Fruit fly (Drosophila melanogaster) whole organism, embryonic: ENCODE data around the gene CG44362.

Experiments used
- B-H1 ChIP-seq: fragments of 200-800 bp; sonication (Bioruptor generic); IDR thresholded peaks from 3 replicates; pipeline ENCODE4 v1.3.6; 2022; ENCODE audit warnings: missing biosample characterization, missing genetic modification characterization
- CG10462 ChIP-seq: fragments of 200-800 bp; sonication (Bioruptor generic); optimal IDR thresholded peaks from 2 replicates; lab custom pipeline; 2016; ENCODE audit warnings: missing biosample characterization, missing genetic modification characterization
- CG11560 ChIP-seq: fragments of 200-800 bp; sonication (Bioruptor generic); IDR thresholded peaks from 3 replicates; pipeline ENCODE4 v1.3.6; 2022; ENCODE audit warnings: missing biosample characterization, missing genetic modification characterization
- CG11723 ChIP-seq: fragments of 200-800 bp; sonication (Bioruptor generic); optimal IDR thresholded peaks from 2 replicates; lab custom pipeline; 2017; ENCODE audit warnings: missing biosample characterization, mild to moderate bottlenecking, missing genetic modification characterization
- CG12391 ChIP-seq: fragments of 200-800 bp; sonication (Bioruptor generic); optimal IDR thresholded peaks from 3 replicates; lab custom pipeline; 2018; ENCODE audit warnings: missing biosample characterization, mild to moderate bottlenecking, missing genetic modification characterization, moderate library complexity
- CG13894 ChIP-seq: fragments of 200-800 bp; sonication (Bioruptor generic); optimal IDR thresholded peaks from 3 replicates; lab custom pipeline; 2018; ENCODE audit warnings: missing biosample characterization, mild to moderate bottlenecking, missing genetic modification characterization, moderate library complexity
- CG16779 ChIP-seq: fragments of 200-800 bp; sonication (Bioruptor generic); IDR thresholded peaks from 2 replicates; pipeline ENCODE4 v1.3.6; 2022; ENCODE audit warnings: missing biosample characterization, missing genetic modification characterization
- CG17328 ChIP-seq: fragments of 200-800 bp; sonication (Bioruptor generic); IDR thresholded peaks from 2 replicates; pipeline ENCODE4 v1.3.6; 2022; ENCODE audit warnings: missing biosample characterization, missing genetic modification characterization
- CG17829 ChIP-seq: fragments of 200-800 bp; optimal IDR thresholded peaks from 2 replicates; lab custom pipeline; 2019; ENCODE audit warnings: missing biosample characterization, mild to moderate bottlenecking, missing genetic modification characterization, moderate library complexity
- CG1832 ChIP-seq: fragments of 200-800 bp; sonication (Bioruptor generic); optimal IDR thresholded peaks from 2 replicates; lab custom pipeline; 2017; ENCODE audit warnings: missing biosample characterization, mild to moderate bottlenecking, missing genetic modification characterization, inconsistent platforms
- CG4617 ChIP-seq: fragments of 200-800 bp; sonication (Bioruptor generic); optimal IDR thresholded peaks from 3 replicates; lab custom pipeline; 2016; ENCODE audit warnings: missing biosample characterization, missing genetic modification characterization, borderline replicate concordance
- CG4707 ChIP-seq: fragments of 200-800 bp; sonication (Bioruptor generic); optimal IDR thresholded peaks from 2 replicates; lab custom pipeline; 2018; ENCODE audit warnings: missing biosample characterization, mild to moderate bottlenecking, missing genetic modification characterization, moderate library complexity
- CG4820 ChIP-seq: fragments of 200-800 bp; sonication (Bioruptor generic); optimal IDR thresholded peaks from 3 replicates; lab custom pipeline; 2016; ENCODE audit warnings: missing biosample characterization, missing genetic modification characterization
- CG7839 ChIP-seq: fragments of 200-800 bp; sonication (Bioruptor generic); optimal IDR thresholded peaks from 3 replicates; lab custom pipeline; 2018; ENCODE audit warnings: missing biosample characterization, mild to moderate bottlenecking, missing genetic modification characterization, moderate library complexity
- CG8281 ChIP-seq: fragments of 200-800 bp; sonication (Bioruptor generic); optimal IDR thresholded peaks from 2 replicates; lab custom pipeline; 2018; ENCODE audit warnings: missing biosample characterization, mild to moderate bottlenecking, missing genetic modification characterization, moderate library complexity
- D ChIP-seq, 2 experiments: fragments of 200-800 bp in 1 of 2; fragments of >200 bp in 1 of 2; sonication (Bioruptor generic) in 1 of 2; optimal IDR thresholded peaks; 2 replicates in 1 of 2; 3 replicates in 1 of 2; lab custom pipeline; 2017; ENCODE audit warnings: mild to moderate bottlenecking in 1 of 2, missing biosample characterization in 1 of 2, missing genetic modification characterization in 1 of 2, missing genetic modification reagents in 1 of 2
- Dek ChIP-seq: fragments of 200-800 bp; sonication (Bioruptor generic); optimal IDR thresholded peaks from 3 replicates; lab custom pipeline; 2019; ENCODE audit warnings: missing biosample characterization, mild to moderate bottlenecking, missing genetic modification characterization, moderate library complexity
- Dfd ChIP-seq, 2 experiments: fragments of >200 bp; optimal IDR thresholded peaks; 2 replicates each; lab custom pipeline; 2017; ENCODE audit warnings: missing biosample characterization in 2 of 2, missing genetic modification characterization in 2 of 2
- H15 ChIP-seq: fragments of 200-800 bp; sonication (Bioruptor generic); IDR thresholded peaks from 3 replicates; pipeline ENCODE4 v1.3.6; 2022; ENCODE audit warnings: missing biosample characterization, missing genetic modification characterization
- Lhr ChIP-seq: fragments of 200-800 bp; sonication (Bioruptor generic); optimal IDR thresholded peaks from 3 replicates; lab custom pipeline; 2017; ENCODE audit warnings: mild to moderate bottlenecking, missing biosample characterization, missing genetic modification reagents, missing genetic modification characterization
- Mad ChIP-seq: fragments of 200-800 bp; sonication (Bioruptor generic); optimal IDR thresholded peaks from 2 replicates; lab custom pipeline; 2016; ENCODE audit warnings: missing biosample characterization, missing genetic modification characterization
- Nf-YA ChIP-seq: fragments of 200-800 bp; sonication (Bioruptor generic); IDR thresholded peaks from 2 replicates; pipeline ENCODE4 v1.3.6; 2022; ENCODE audit warnings: missing biosample characterization, missing genetic modification characterization
- Rx ChIP-seq: fragments of 200-800 bp; sonication (Bioruptor generic); IDR thresholded peaks from 2 replicates; pipeline ENCODE4 v1.3.6; 2022; ENCODE audit warnings: missing biosample characterization, missing genetic modification characterization
- Six4 ChIP-seq: fragments of 200-800 bp; sonication (Bioruptor generic); optimal IDR thresholded peaks from 2 replicates; lab custom pipeline; 2016; ENCODE audit warnings: missing biosample characterization, missing genetic modification characterization
- Sox102F ChIP-seq: fragments of 200-800 bp; sonication (Bioruptor generic); optimal IDR thresholded peaks from 2 replicates; lab custom pipeline; 2018; ENCODE audit warnings: missing biosample characterization, mild to moderate bottlenecking, missing genetic modification characterization, moderate library complexity
- Stat92E ChIP-seq, 3 experiments: fragments of >200 bp in 2 of 3; fragments of 200-800 bp in 1 of 3; sonication (Bioruptor generic) in 1 of 3; optimal IDR thresholded peaks; 2 replicates each; lab custom pipeline; 2017 to 2019; ENCODE audit warnings: missing biosample characterization in 3 of 3, missing genetic modification characterization in 3 of 3, mild to moderate bottlenecking in 1 of 3, moderate library complexity in 1 of 3
- Trl ChIP-seq, 3 experiments: fragments of >200 bp in 2 of 3; fragments of 200-800 bp in 1 of 3; sonication (Bioruptor generic) in 1 of 3; optimal IDR thresholded peaks; 2 replicates in 1 of 3; 3 replicates in 2 of 3; lab custom pipeline; 2016 to 2017; ENCODE audit warnings: missing biosample characterization in 1 of 3, missing genetic modification characterization in 1 of 3
- chn ChIP-seq: fragments of 200-800 bp; sonication (Bioruptor generic); optimal IDR thresholded peaks from 2 replicates; lab custom pipeline; 2016; ENCODE audit warnings: missing biosample characterization, missing genetic modification characterization
- ci ChIP-seq: fragments of 200-800 bp; sonication (Bioruptor generic); IDR thresholded peaks from 3 replicates; pipeline ENCODE4 v1.3.6; 2022; ENCODE audit warnings: missing biosample characterization, missing genetic modification characterization
- dmrt11E ChIP-seq: fragments of 200-800 bp; sonication (Bioruptor generic); optimal IDR thresholded peaks from 3 replicates; lab custom pipeline; 2018; ENCODE audit warnings: missing biosample characterization, mild to moderate bottlenecking, missing genetic modification characterization, moderate library complexity
- dpn ChIP-seq, 2 experiments: fragments of 200-800 bp; sonication (Bioruptor generic); optimal IDR thresholded peaks; 3 replicates each; lab custom pipeline; 2016; ENCODE audit warnings: missing biosample characterization in 2 of 2, missing genetic modification characterization in 2 of 2
- ems ChIP-seq: fragments of 200-800 bp; sonication (Bioruptor generic); optimal IDR thresholded peaks from 3 replicates; lab custom pipeline; 2016; ENCODE audit warnings: missing biosample characterization, missing genetic modification characterization
- en ChIP-seq: fragments of 200-800 bp; sonication (Bioruptor generic); optimal IDR thresholded peaks from 2 replicates; lab custom pipeline; 2016; ENCODE audit warnings: missing biosample characterization, missing genetic modification characterization
- gem ChIP-seq: fragments of 200-800 bp; sonication (Bioruptor generic); optimal IDR thresholded peaks from 2 replicates; lab custom pipeline; 2019; ENCODE audit warnings: missing biosample characterization, mild to moderate bottlenecking, missing genetic modification characterization, moderate library complexity
- gfzf ChIP-seq: fragments of 200-800 bp; sonication (Bioruptor generic); optimal IDR thresholded peaks from 2 replicates; lab custom pipeline; 2016; ENCODE audit warnings: missing biosample characterization, mild to moderate bottlenecking, missing genetic modification characterization, moderate library complexity
- gsb-n ChIP-seq: fragments of 200-800 bp; sonication (Bioruptor generic); optimal IDR thresholded peaks from 3 replicates; lab custom pipeline; 2018; ENCODE audit warnings: missing biosample characterization, mild to moderate bottlenecking, missing genetic modification characterization
- hkb ChIP-seq, 2 experiments: fragments of 200-800 bp in 1 of 2; fragments of >200 bp in 1 of 2; sonication (Bioruptor generic) in 1 of 2; IDR thresholded peaks in 1 of 2; optimal IDR thresholded peaks in 1 of 2; 2 replicates each; pipeline versions ENCODE4 v1.3.6 to Lab custom; 2017 to 2022; ENCODE audit warnings: missing biosample characterization in 1 of 2, missing genetic modification characterization in 1 of 2
- jing ChIP-seq: fragments of 200-800 bp; sonication (Bioruptor generic); optimal IDR thresholded peaks from 2 replicates; lab custom pipeline; 2018; ENCODE audit warnings: missing biosample characterization, mild to moderate bottlenecking, missing genetic modification characterization
- lmd ChIP-seq: fragments of 200-800 bp; sonication (Bioruptor generic); IDR thresholded peaks from 2 replicates; pipeline ENCODE4 v1.3.6; 2022; ENCODE audit warnings: missing biosample characterization, missing genetic modification characterization
- luna ChIP-seq: fragments of 200-800 bp; sonication (Bioruptor generic); optimal IDR thresholded peaks from 2 replicates; lab custom pipeline; 2016; ENCODE audit warnings: missing biosample characterization, missing genetic modification characterization
- mam ChIP-seq: fragments of 200-800 bp; sonication (Bioruptor generic); optimal IDR thresholded peaks from 3 replicates; lab custom pipeline; 2016; ENCODE audit warnings: missing biosample characterization, missing genetic modification characterization
- pan ChIP-seq, 4 experiments: fragments of >200 bp in 3 of 4; fragments of 200-800 bp in 1 of 4; sonication (Bioruptor generic) in 1 of 4; optimal IDR thresholded peaks in 3 of 4; IDR thresholded peaks in 1 of 4; 2 replicates each; pipeline versions ENCODE4 v1.3.6 to Lab custom; 2017 to 2022; ENCODE audit warnings: missing biosample characterization in 2 of 4, missing genetic modification characterization in 2 of 4, mixed read lengths in 1 of 4
- phol ChIP-seq: fragments of 200-800 bp; sonication (Bioruptor generic); optimal IDR thresholded peaks from 3 replicates; lab custom pipeline; 2018; ENCODE audit warnings: missing biosample characterization, mild to moderate bottlenecking, missing genetic modification characterization, moderate library complexity
- pnt ChIP-seq: fragments of 200-800 bp; sonication (Bioruptor generic); optimal IDR thresholded peaks from 3 replicates; lab custom pipeline; 2016; ENCODE audit warnings: missing biosample characterization, missing genetic modification characterization
- scrt ChIP-seq: fragments of 200-800 bp; sonication (Bioruptor generic); optimal IDR thresholded peaks from 2 replicates; lab custom pipeline; 2018; ENCODE audit warnings: missing biosample characterization, mild to moderate bottlenecking, missing genetic modification characterization, moderate library complexity
- slp2 ChIP-seq: fragments of 200-800 bp; sonication (Bioruptor generic); optimal IDR thresholded peaks from 2 replicates; lab custom pipeline; 2016; ENCODE audit warnings: missing biosample characterization, missing genetic modification characterization
- tio ChIP-seq: fragments of 200-800 bp; sonication (Bioruptor generic); optimal IDR thresholded peaks from 2 replicates; lab custom pipeline; 2017; ENCODE audit warnings: missing biosample characterization, missing genetic modification characterization, inconsistent platforms

CG44362 gene

DNA sequence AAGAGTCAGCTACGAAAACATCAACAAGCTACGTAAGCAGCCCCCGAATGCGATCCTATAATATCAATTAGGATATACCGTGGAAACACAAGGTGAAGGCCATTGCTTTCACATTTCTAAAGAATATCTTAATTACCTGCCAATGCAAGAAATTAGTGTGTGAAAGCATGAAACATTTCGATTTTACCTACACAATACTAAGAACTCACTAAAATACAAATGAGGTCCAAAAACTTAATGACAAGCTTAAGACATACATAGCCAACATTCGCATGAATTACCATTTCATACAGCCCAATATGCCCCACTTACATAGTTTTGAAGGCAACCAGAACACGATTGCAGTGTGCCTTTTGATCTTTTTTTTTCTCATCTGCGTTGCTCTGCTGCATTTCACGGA lies 32.4 kb downstream of the CG44362 start (continued):
- TF ChIP-seq hkb (optimal IDR thresholded peaks at IDR 0.05; lab: Kevin White, UChicago) (no peak), hkb (GFP tag; IDR thresholded peaks at IDR 0.05; lab: Robert Waterston, UW) (no peak), CG16779 (GFP tag; lab: Robert Waterston, UW) (no peak), CG11723 (peak; percentile 0), Stat92E (GFP tag; optimal IDR thresholded peaks at IDR 0.05; lab: Kevin White, UChicago) (no peak), lmd (peak; percentile 32; the same call in 1 of the 2 replicates), Lhr (peak; percentile 1), CG7839 (tag; lab: Kevin White, UChicago) (peak; percentile 22), Mad (GFP tag; lab: Kevin White, UChicago) (no peak), D (optimal IDR thresholded peaks at IDR 0.05; lab: Kevin White, UChicago) (no peak), D (GFP tag; optimal IDR thresholded peaks at IDR 0.05; lab: Kevin White, UChicago) (peak; percentile 32), Dek (tag; lab: Kevin White, UChicago) (no peak), pan (optimal IDR thresholded peaks at IDR 0.05; lab: Kevin White, UChicago) (no peak), pan (GFP tag; optimal IDR thresholded peaks at IDR 0.05 in 1 of 2, IDR thresholded peaks at IDR 0.05 in 1 of 2) (peak in 1 of 2 experiments; percentile 23), mam (GFP tag; lab: Kevin White, UChicago) (no peak), dpn (GFP tag; optimal IDR thresholded peaks at IDR 0.05; lab: Kevin White, UChicago) (peak in 1 of 2 experiments; percentile 56), ci (GFP tag; lab: Robert Waterston, UW) (no peak), CG8281 (no peak), Dfd (GFP tag; optimal IDR thresholded peaks at IDR 0.05; lab: Kevin White, UChicago) (no peak), chn (peak; percentile 54), gem (peak; percentile 63), CG11560 (tag; lab: Robert Waterston, UW) (no peak), Six4 (peak; percentile 14), H15 (GFP tag; lab: Robert Waterston, UW) (peak; percentile 28; the same call in 1 of the 3 replicates), dmrt11E (tag; lab: Kevin White, UChicago) (peak; percentile 59), scrt (GFP tag; lab: Kevin White, UChicago) (no peak), pnt (GFP tag; lab: Kevin White, UChicago) (peak; percentile 27), jing (GFP tag; lab: Kevin White, UChicago) (no peak), CG10462 (peak; percentile 15), slp2 (GFP tag; lab: Kevin White, UChicago) (no peak), CG17328 (GFP tag; lab: Robert Waterston, UW) (0 out of 2 replicates have a peak, but pooled peaks have one; percentile 18), CG12391 (tag; lab: Kevin White, UChicago) (peak; percentile 42), tio (GFP tag; lab: Kevin White, UChicago) (peak; percentile 3), en (GFP tag; lab: Kevin White, UChicago) (peak; percentile 6)

DNA sequence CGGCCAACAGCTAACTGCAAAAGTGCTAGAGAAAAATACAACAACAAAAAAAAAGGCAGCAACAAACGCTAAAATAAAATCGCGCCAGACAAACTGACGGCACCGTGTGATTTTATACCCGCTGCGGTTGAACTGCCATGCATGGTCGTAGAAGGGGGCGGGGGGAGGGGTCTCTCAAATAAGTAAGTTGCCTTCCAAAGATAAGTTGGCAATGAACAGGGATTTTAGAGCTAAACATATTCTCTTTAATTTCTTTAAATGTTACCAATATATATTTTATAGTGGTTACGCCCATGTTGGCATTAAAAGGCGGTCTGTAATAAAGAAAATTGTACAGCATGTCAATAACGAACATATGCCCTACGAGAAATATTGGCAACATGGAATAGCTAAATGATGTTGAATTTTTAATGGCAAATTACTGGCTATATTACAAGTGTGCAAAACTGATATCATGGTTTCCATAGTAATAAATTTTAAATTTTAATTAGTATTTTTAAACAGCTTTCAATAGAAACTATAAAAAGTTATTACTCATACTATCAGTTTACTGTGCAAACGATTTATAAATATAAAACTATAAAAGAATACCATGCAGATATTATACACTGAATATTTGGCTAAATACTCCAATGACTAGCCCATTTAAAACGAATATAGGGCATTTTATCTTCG lies 34.0 kb downstream of the CG44362 start:
- TF ChIP-seq Trl (optimal IDR thresholded peaks at IDR 0.05; lab: Kevin White, UChicago) = no peak
- peak; percentile 58 for TF ChIP-seq Trl (GFP tag; optimal IDR thresholded peaks at IDR 0.05; lab: Kevin White, UChicago)
- TF ChIP-seq Nf-YA = no peak
- peak; percentile 34 for TF ChIP-seq CG4707 (GFP tag; lab: Kevin White, UChicago)
- no peak for TF ChIP-seq CG13894 (tag; lab: Kevin White, UChicago)
- TF ChIP-seq CG11723 = peak; percentile 65
- peak; percentile 18 for TF ChIP-seq CG4617
- TF ChIP-seq Rx (GFP tag; lab: Robert Waterston, UW) = peak; percentile 54; the same call in 1 of the 2 replicates
- peak; percentile 38 for TF ChIP-seq CG17829
- TF ChIP-seq phol (tag; lab: Kevin White, UChicago) = peak; percentile 59
- TF ChIP-seq gfzf (GFP tag; lab: Kevin White, UChicago) = no peak
- no peak for TF ChIP-seq luna (GFP tag; lab: Kevin White, UChicago)
- no peak for TF ChIP-seq CG1832 (GFP tag; lab: Kevin White, UChicago)
- TF ChIP-seq CG4820 (GFP tag; lab: Kevin White, UChicago) = no peak
- peak; percentile 53 for TF ChIP-seq ems (GFP tag; lab: Kevin White, UChicago)
- peak; percentile 90 for TF ChIP-seq Sox102F (GFP tag; lab: Kevin White, UChicago)
- peak; percentile 45 for TF ChIP-seq gsb-n (tag; lab: Kevin White, UChicago)
- TF ChIP-seq B-H1 (GFP tag; lab: Robert Waterston, UW) = peak; percentile 59; the same call in 1 of the 3 replicates
- TF ChIP-seq lmd = peak; percentile 74
